Fruit fly (Drosophila melanogaster): ENCODE data around the gene CG4440.

Gene CG4440

dm6 chr2L:16286360-16287005 is 43.2 kb upstream of the CG4440 start (continued):
- TF ChIP-seq da (GFP tag; optimal IDR thresholded peaks at IDR 0.05) (peak; percentile 26), cato (GFP tag; optimal IDR thresholded peaks at IDR 0.05; ENCODE audit: borderline replicate concordance) (peak; percentile 52), kay (GFP tag; optimal IDR thresholded peaks at IDR 0.05) (no peak), ind (GFP tag; optimal IDR thresholded peaks at IDR 0.05) (peak; percentile 84), sisA (GFP tag; IDR thresholded peaks at IDR 0.05) (no peak), CG7987 (GFP tag; optimal IDR thresholded peaks at IDR 0.05) (peak; percentile 69), Ptx1 (GFP tag; IDR thresholded peaks at IDR 0.05) (no peak), gcm2 (GFP tag; optimal IDR thresholded peaks at IDR 0.05) (peak; percentile 63), Hr3 (GFP tag; optimal IDR thresholded peaks at IDR 0.05) (peak; percentile 79), jigr1 (GFP tag; IDR thresholded peaks at IDR 0.05) (no peak), ERR (GFP tag; optimal IDR thresholded peaks at IDR 0.05) (peak; percentile 46), Six4 (GFP tag; optimal IDR thresholded peaks at IDR 0.05) (peak; percentile 63), lilli (GFP tag; optimal IDR thresholded peaks at IDR 0.05) (peak; percentile 86), CG3281 (GFP tag; optimal IDR thresholded peaks at IDR 0.05) (peak; percentile 92), repo (GFP tag; optimal IDR thresholded peaks at IDR 0.05) (peak; percentile 32), CG32772 (GFP tag; IDR thresholded peaks at IDR 0.05) (no peak), CG6813 (GFP tag; optimal IDR thresholded peaks at IDR 0.05) (peak; percentile 61), emc (GFP tag; optimal IDR thresholded peaks at IDR 0.05) (peak; percentile 61), NfI (GFP tag; optimal IDR thresholded peaks at IDR 0.05) (peak; percentile 81), MESR4 (GFP tag; optimal IDR thresholded peaks at IDR 0.05) (no peak), p53 (GFP tag; optimal IDR thresholded peaks at IDR 0.05) (no peak), CG10979 (tag; optimal IDR thresholded peaks at IDR 0.05) (peak; percentile 85), CG12942 (GFP tag; optimal IDR thresholded peaks at IDR 0.05) (peak; percentile 81), sd (tag; optimal IDR thresholded peaks at IDR 0.05) (peak; percentile 99), Taf1 (GFP tag; IDR thresholded peaks at IDR 0.05) (no peak), CG10431 (GFP tag; optimal IDR thresholded peaks at IDR 0.05) (no peak), tll (GFP tag; optimal IDR thresholded peaks at IDR 0.05) (peak in 1 of 2 experiments; percentile 60), jumu (GFP tag; optimal IDR thresholded peaks at IDR 0.05) (peak; percentile 79), inv (GFP tag; IDR thresholded peaks at IDR 0.05; ENCODE audit: partially characterized antibody) (no peak), Sox102F (GFP tag; optimal IDR thresholded peaks at IDR 0.05) (peak; percentile 87), dmrt11E (tag; optimal IDR thresholded peaks at IDR 0.05) (peak; percentile 81), CG9727 (GFP tag; optimal IDR thresholded peaks at IDR 0.05) (peak; percentile 86), mam (GFP tag; optimal IDR thresholded peaks at IDR 0.05) (peak; percentile 83), fu2 (GFP tag; optimal IDR thresholded peaks at IDR 0.05) (peak; percentile 79), Hmr (GFP tag; optimal IDR thresholded peaks at IDR 0.05) (peak; percentile 86), CG3065 (GFP tag; optimal IDR thresholded peaks at IDR 0.05) (peak; percentile 64), CG8281 (tag; optimal IDR thresholded peaks at IDR 0.05) (peak; percentile 94), so (GFP tag; IDR thresholded peaks at IDR 0.05) (no peak), CG18764 (GFP tag; optimal IDR thresholded peaks at IDR 0.05) (peak; percentile 75), CG15514 (GFP tag; optimal IDR thresholded peaks at IDR 0.05) (peak; percentile 83), chn (GFP tag; optimal IDR thresholded peaks at IDR 0.05) (peak; percentile 68), seq (GFP tag; IDR thresholded peaks at IDR 0.05) (no peak), CG11723 (GFP tag; optimal IDR thresholded peaks at IDR 0.05) (peak; percentile 66), maf-S (GFP tag; optimal IDR thresholded peaks at IDR 0.05) (peak; percentile 71), zfh1 (GFP tag; IDR thresholded peaks at IDR 0.05) (no peak), CG12299 (tag; optimal IDR thresholded peaks at IDR 0.05) (peak; percentile 68), Sry-β (GFP tag; optimal IDR thresholded peaks at IDR 0.05) (peak; percentile 86), grau (tag; optimal IDR thresholded peaks at IDR 0.05) (peak; percentile 88), CG2116 (GFP tag; optimal IDR thresholded peaks at IDR 0.05) (peak; percentile 58), Dll (GFP tag; IDR thresholded peaks at IDR 0.05; ENCODE audit: partially characterized antibody) (no peak)
